Worm (Caenorhabditis elegans): ENCODE measurements around the gene K04C2.7.
A peak's percentile ranks its signal among the peaks of the same experiment; 100 is the strongest.

Gene K04C2.7

ce11 chrIII:6895166-6895565 is 14.3 kb downstream of the K04C2.7 start (continued):
- TF ChIP-seq tag-97 (GFP tag; IDR thresholded peaks at IDR 0.05) (no peak), zip-2 (tag; optimal IDR thresholded peaks at IDR 0.05) (no peak), daf-12 (tag; optimal IDR thresholded peaks at IDR 0.05) (no peak), nhr-42 (GFP tag; IDR thresholded peaks at IDR 0.05) (no peak), tra-1 (GFP tag; IDR thresholded peaks at IDR 0.05) (peak; percentile 69; the same call in 1 of the 2 replicates), vab-7 (GFP tag; IDR thresholded peaks at IDR 0.05) (no peak), cey-2 (tag; optimal IDR thresholded peaks at IDR 0.05; ENCODE audit: borderline replicate concordance, insufficient read depth) (peak; percentile 61), pha-4 (GFP tag; IDR thresholded peaks at IDR 0.05) (no peak), pha-4 (tag; optimal IDR thresholded peaks at IDR 0.05) (no peak), nhr-10 (tag; optimal IDR thresholded peaks at IDR 0.05) (peak; percentile 74), unc-62 (GFP tag; optimal IDR thresholded peaks at IDR 0.05 in 1 of 2) (peak in 1 of 2 experiments; percentile 99), unc-62 (tag; optimal IDR thresholded peaks at IDR 0.05) (no peak), ceh-20 (GFP tag; IDR thresholded peaks at IDR 0.05) (0 out of 2 replicates have a peak, but pooled peaks have one; percentile 47)

DNA sequence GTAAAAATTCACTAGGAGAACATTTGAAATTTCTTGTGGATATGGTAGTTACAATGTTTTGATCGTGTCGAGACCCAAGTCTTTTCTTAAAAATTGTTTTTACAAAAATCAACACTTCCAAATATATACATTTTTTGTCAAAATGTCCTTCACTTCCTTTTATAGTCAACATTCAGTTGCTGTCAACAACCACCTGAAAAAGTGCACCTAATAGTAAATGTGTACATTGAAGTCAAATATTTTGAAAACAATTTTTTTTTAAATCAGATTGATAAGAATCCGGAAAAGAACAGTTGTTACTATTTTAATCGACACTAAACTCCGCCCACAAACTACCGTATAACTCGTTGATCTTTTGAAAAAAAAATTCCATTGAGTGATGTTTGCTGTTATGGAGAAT is 14.8 kb downstream of the K04C2.7 start:
- TF ChIP-seq aha-1 (tag) (peak; percentile 55), saeg-2 (GFP tag; IDR thresholded peaks at IDR 0.05) (no peak), hlh-30 (tag; optimal IDR thresholded peaks at IDR 0.05; ENCODE audit: insufficient read depth) (no peak), daf-12 (tag; optimal IDR thresholded peaks at IDR 0.05) (no peak), lir-3 (tag; optimal IDR thresholded peaks at IDR 0.05) (no peak), fos-1 (tag; optimal IDR thresholded peaks at IDR 0.05) (no peak), Y75B8A.6 (GFP tag; IDR thresholded peaks at IDR 0.05) (no peak), daf-16 (GFP tag; optimal IDR thresholded peaks at IDR 0.05) (no peak), daf-16 (tag; optimal IDR thresholded peaks at IDR 0.05) (peak; percentile 93), sdz-12 (GFP tag; optimal IDR thresholded peaks at IDR 0.05) (no peak), hif-1 (tag; optimal IDR thresholded peaks at IDR 0.05) (no peak)

ce11 chrIII:6897587-6898064 is 16.7 kb downstream of the K04C2.7 start, which contains the start of gene T07E3.4:
Gene T07E3.4, plus strand, starts transcription at chrIII:6898014.
- TF ChIP-seq F37D6.2 (tag; optimal IDR thresholded peaks at IDR 0.05) (no peak), lin-38 (GFP tag; IDR thresholded peaks at IDR 0.05) (no peak), ceh-20 (GFP tag; IDR thresholded peaks at IDR 0.05) (0 out of 2 replicates have a peak, but pooled peaks have one; percentile 37), R02D3.7 (tag; optimal IDR thresholded peaks at IDR 0.05) (no peak), mxl-2 (GFP tag; conservative IDR thresholded peaks at IDR 0.05) (peak; percentile 99), saeg-2 (GFP tag; IDR thresholded peaks at IDR 0.05) (no peak), spr-3 (GFP tag; optimal IDR thresholded peaks at IDR 0.05) (no peak), nhr-11 (tag; optimal IDR thresholded peaks at IDR 0.05) (peak; percentile 84), gei-8 (GFP tag; optimal IDR thresholded peaks at IDR 0.05) (peak; percentile 9), vab-7 (GFP tag; IDR thresholded peaks at IDR 0.05) (no peak), set-16 (GFP tag; IDR thresholded peaks at IDR 0.05) (no peak), daf-16 (GFP tag; optimal IDR thresholded peaks at IDR 0.05) (peak in 1 of 2 experiments; percentile 18), daf-16 (tag; optimal IDR thresholded peaks at IDR 0.05) (peak; percentile 68), nhr-25 (tag; optimal IDR thresholded peaks at IDR 0.05; ENCODE audit: borderline replicate concordance, insufficient read depth) (no peak), lin-15B (tag; optimal IDR thresholded peaks at IDR 0.05) (no peak), lin-39 (tag; optimal IDR thresholded peaks at IDR 0.05) (no peak), F26F4.8 (GFP tag; conservative IDR thresholded peaks at IDR 0.05) (no peak), ceh-32 (tag; optimal IDR thresholded peaks at IDR 0.05; ENCODE audit: poor library complexity) (no peak), nhr-6 (tag; optimal IDR thresholded peaks at IDR 0.05) (no peak), spr-1 (tag; optimal IDR thresholded peaks at IDR 0.05) (peak; percentile 22), dmd-8 (GFP tag; IDR thresholded peaks at IDR 0.05) (no peak), lin-13 (GFP tag; optimal IDR thresholded peaks at IDR 0.05) (peak; percentile 46), pqm-1 (tag; optimal IDR thresholded peaks at IDR 0.05) (no peak), rbr-2 (tag; optimal IDR thresholded peaks at IDR 0.05) (peak; percentile 54), dmd-9 (GFP tag; IDR thresholded peaks at IDR 0.05) (no peak), tra-1 (GFP tag; IDR thresholded peaks at IDR 0.05) (peak; percentile 32; the same call in 1 of the 2 replicates), nhr-48 (tag; optimal IDR thresholded peaks at IDR 0.05) (peak; percentile 78), egl-27 (tag; optimal IDR thresholded peaks at IDR 0.05) (no peak), pha-4 (GFP tag; IDR thresholded peaks at IDR 0.05) (0 out of 2 replicates have a peak, but pooled peaks have one; percentile 30), pha-4 (tag; optimal IDR thresholded peaks at IDR 0.05) (no peak), ztf-11 (tag; optimal IDR thresholded peaks at IDR 0.05) (no peak), lsy-2 (tag; optimal IDR thresholded peaks at IDR 0.05) (peak; percentile 50 to 84), nhr-10 (tag; optimal IDR thresholded peaks at IDR 0.05) (peak; percentile 23)
